Fruit fly (Drosophila melanogaster) whole organism, embryonic: Measurements from ENCODE around the gene CalpB.

Source experiments
- Ada2b ChIP-seq: fragments of 200-800 bp; sonication (Bioruptor generic); IDR thresholded peaks from 2 replicates; pipeline ENCODE4 v1.3.6; 2022; ENCODE audit warnings: missing biosample characterization, missing genetic modification characterization
- CG10321 ChIP-seq: fragments of 200-800 bp; sonication (Bioruptor generic); IDR thresholded peaks from 2 replicates; pipeline ENCODE4 v1.3.6; 2022; ENCODE audit warnings: missing biosample characterization, missing genetic modification characterization
- CG10431 ChIP-seq: fragments of 200-800 bp; sonication (Bioruptor generic); optimal IDR thresholded peaks from 3 replicates; lab custom pipeline; 2018; ENCODE audit warnings: missing biosample characterization, mild to moderate bottlenecking, missing genetic modification characterization
- CG10979 ChIP-seq: fragments of 200-800 bp; sonication (Bioruptor generic); optimal IDR thresholded peaks from 2 replicates; lab custom pipeline; 2018; ENCODE audit warnings: missing biosample characterization, mild to moderate bottlenecking, missing genetic modification characterization, moderate library complexity
- CG11093 ChIP-seq: fragments of 200-800 bp; sonication (Bioruptor generic); IDR thresholded peaks from 3 replicates; pipeline ENCODE4 v1.3.6; 2022; ENCODE audit warnings: missing biosample characterization, missing genetic modification characterization
- CG11696 ChIP-seq: fragments of 200-800 bp; sonication (Bioruptor generic); IDR thresholded peaks from 2 replicates; pipeline ENCODE4 v1.3.6; 2022; ENCODE audit warnings: missing biosample characterization, missing genetic modification characterization
- CG12299 ChIP-seq: fragments of 200-800 bp; sonication (Bioruptor generic); optimal IDR thresholded peaks from 2 replicates; lab custom pipeline; 2018; ENCODE audit warnings: missing biosample characterization, mild to moderate bottlenecking, missing genetic modification characterization
- CG14050 ChIP-seq: fragments of 200-800 bp; sonication (Bioruptor generic); IDR thresholded peaks from 3 replicates; pipeline ENCODE4 v1.3.6; 2022; ENCODE audit warnings: missing biosample characterization, missing genetic modification characterization
- CG1647 ChIP-seq: fragments of 200-800 bp; sonication (Bioruptor generic); optimal IDR thresholded peaks from 3 replicates; lab custom pipeline; 2016; ENCODE audit warnings: missing biosample characterization, missing genetic modification characterization
- CG17359 ChIP-seq: fragments of 200-800 bp; sonication (Bioruptor generic); optimal IDR thresholded peaks from 3 replicates; lab custom pipeline; 2018; ENCODE audit warnings: missing biosample characterization, mild to moderate bottlenecking, missing genetic modification characterization, moderate library complexity
- CG17612 ChIP-seq: fragments of 200-800 bp; sonication (Bioruptor generic); IDR thresholded peaks from 2 replicates; pipeline ENCODE4 v1.3.6; 2022; ENCODE audit warnings: missing biosample characterization, missing genetic modification characterization
- CG1832 ChIP-seq: fragments of 200-800 bp; sonication (Bioruptor generic); optimal IDR thresholded peaks from 2 replicates; lab custom pipeline; 2017; ENCODE audit warnings: missing biosample characterization, mild to moderate bottlenecking, missing genetic modification characterization, inconsistent platforms
- CG2116 ChIP-seq: fragments of 200-800 bp; sonication (Bioruptor generic); optimal IDR thresholded peaks from 3 replicates; lab custom pipeline; 2018; ENCODE audit warnings: missing biosample characterization, mild to moderate bottlenecking, missing genetic modification characterization
- CG32532 ChIP-seq: fragments of 200-800 bp; sonication (Bioruptor generic); IDR thresholded peaks from 2 replicates; pipeline ENCODE4 v1.3.6; 2022; ENCODE audit warnings: missing biosample characterization, missing genetic modification characterization
- CG42726 ChIP-seq: fragments of 200-800 bp; sonication (Bioruptor generic); IDR thresholded peaks from 2 replicates; pipeline ENCODE4 v1.3.6; 2022; ENCODE audit warnings: missing biosample characterization, missing genetic modification characterization; ENCODE audit not compliant: partially characterized antibody
- CG5953 ChIP-seq: fragments of 200-800 bp; sonication (Bioruptor generic); IDR thresholded peaks from 2 replicates; pipeline ENCODE4 v1.3.6; 2022; ENCODE audit warnings: missing biosample characterization, missing genetic modification characterization
- CG6791 ChIP-seq: fragments of 200-800 bp; sonication (Bioruptor generic); IDR thresholded peaks from 3 replicates; pipeline ENCODE4 v1.3.6; 2022; ENCODE audit warnings: missing biosample characterization, missing genetic modification characterization; ENCODE audit not compliant: partially characterized antibody
- CG7271 ChIP-seq: fragments of 200-800 bp; sonication (Bioruptor generic); optimal IDR thresholded peaks from 2 replicates; lab custom pipeline; 2018; ENCODE audit warnings: missing biosample characterization, mild to moderate bottlenecking, missing genetic modification characterization, moderate library complexity
- CG7839 ChIP-seq: fragments of 200-800 bp; sonication (Bioruptor generic); optimal IDR thresholded peaks from 3 replicates; lab custom pipeline; 2018; ENCODE audit warnings: missing biosample characterization, mild to moderate bottlenecking, missing genetic modification characterization, moderate library complexity
- CG7928 ChIP-seq: fragments of 200-800 bp; sonication (Bioruptor generic); optimal IDR thresholded peaks from 2 replicates; lab custom pipeline; 2017; ENCODE audit warnings: missing biosample characterization, mild to moderate bottlenecking, missing genetic modification characterization
- CG9797 ChIP-seq: fragments of 200-800 bp; sonication (Bioruptor generic); optimal IDR thresholded peaks from 3 replicates; lab custom pipeline; 2018; ENCODE audit warnings: missing biosample characterization, mild to moderate bottlenecking, missing genetic modification characterization
- CG9817 ChIP-seq: fragments of 200-800 bp; sonication (Bioruptor generic); optimal IDR thresholded peaks from 2 replicates; lab custom pipeline; 2018; ENCODE audit warnings: missing biosample characterization, mild to moderate bottlenecking, missing genetic modification characterization, moderate library complexity
- Camta ChIP-seq: fragments of 200-800 bp; sonication (Bioruptor generic); optimal IDR thresholded peaks from 2 replicates; lab custom pipeline; 2016; ENCODE audit warnings: missing biosample characterization, missing genetic modification characterization
- Dbx ChIP-seq: fragments of 200-800 bp; sonication (Bioruptor generic); IDR thresholded peaks from 3 replicates; pipeline ENCODE4 v1.3.6; 2022; ENCODE audit warnings: missing biosample characterization, missing genetic modification characterization
- Dll ChIP-seq: fragments of 200-800 bp; sonication (Bioruptor generic); IDR thresholded peaks from 4 replicates; pipeline ENCODE4 v1.3.6; 2022; ENCODE audit warnings: missing biosample characterization, missing genetic modification characterization; ENCODE audit not compliant: partially characterized antibody
- Gug ChIP-seq: fragments of 200-800 bp; sonication (Bioruptor generic); IDR thresholded peaks from 4 replicates; pipeline ENCODE4 v1.3.6; 2022; ENCODE audit warnings: missing biosample characterization, missing genetic modification characterization
- Hey ChIP-seq: fragments of 200-800 bp; sonication (Bioruptor generic); optimal IDR thresholded peaks from 3 replicates; lab custom pipeline; 2018; ENCODE audit warnings: missing biosample characterization, mild to moderate bottlenecking, missing genetic modification characterization
- Hr51 ChIP-seq, 2 experiments: fragments of 200-800 bp; sonication (Bioruptor generic); optimal IDR thresholded peaks; 2 replicates in 1 of 2; 3 replicates in 1 of 2; lab custom pipeline; 2016 to 2018; ENCODE audit warnings: missing biosample characterization in 2 of 2, missing genetic modification characterization in 2 of 2, mild to moderate bottlenecking in 1 of 2, moderate library complexity in 1 of 2
- Oli ChIP-seq: fragments of 200-800 bp; sonication (Bioruptor generic); optimal IDR thresholded peaks from 2 replicates; lab custom pipeline; 2018; ENCODE audit warnings: missing biosample characterization, mild to moderate bottlenecking, missing genetic modification characterization, moderate library complexity
- Rfx ChIP-seq: fragments of 200-800 bp; sonication (Bioruptor generic); IDR thresholded peaks from 2 replicates; pipeline ENCODE4 v1.3.6; 2022; ENCODE audit warnings: missing biosample characterization, missing genetic modification characterization
- Ssrp ChIP-seq: fragments of 200-800 bp; sonication (Bioruptor generic); optimal IDR thresholded peaks from 2 replicates; lab custom pipeline; 2018; ENCODE audit warnings: missing biosample characterization, mild to moderate bottlenecking, missing genetic modification characterization, moderate library complexity
- Trl ChIP-seq, 3 experiments: fragments of >200 bp in 2 of 3; fragments of 200-800 bp in 1 of 3; sonication (Bioruptor generic) in 1 of 3; optimal IDR thresholded peaks; 2 replicates in 1 of 3; 3 replicates in 2 of 3; lab custom pipeline; 2016 to 2017; ENCODE audit warnings: missing biosample characterization in 1 of 3, missing genetic modification characterization in 1 of 3
- Xbp1 ChIP-seq: fragments of 200-800 bp; sonication (Bioruptor generic); optimal IDR thresholded peaks from 3 replicates; lab custom pipeline; 2016; ENCODE audit warnings: missing biosample characterization, mild to moderate bottlenecking, missing genetic modification characterization
- bab2 ChIP-seq: fragments of 200-800 bp; sonication (Bioruptor generic); optimal IDR thresholded peaks from 2 replicates; lab custom pipeline; 2016; ENCODE audit warnings: missing biosample characterization, missing genetic modification characterization
- btn ChIP-seq: fragments of 200-800 bp; sonication (Bioruptor generic); optimal IDR thresholded peaks from 2 replicates; lab custom pipeline; 2016; ENCODE audit warnings: missing biosample characterization, missing genetic modification characterization
- corto ChIP-seq: fragments of 200-800 bp; sonication (Bioruptor generic); optimal IDR thresholded peaks from 2 replicates; lab custom pipeline; 2016; ENCODE audit warnings: missing biosample characterization, mild to moderate bottlenecking, missing genetic modification characterization, moderate library complexity
- dan ChIP-seq: fragments of 200-800 bp; sonication (Bioruptor generic); IDR thresholded peaks from 2 replicates; pipeline ENCODE4 v1.3.6; 2022; ENCODE audit warnings: missing biosample characterization, missing genetic modification characterization
- en ChIP-seq: fragments of 200-800 bp; sonication (Bioruptor generic); optimal IDR thresholded peaks from 2 replicates; lab custom pipeline; 2016; ENCODE audit warnings: missing biosample characterization, missing genetic modification characterization
- esg ChIP-seq: fragments of 200-800 bp; sonication (Bioruptor generic); conservative IDR thresholded peaks from 2 replicates; pipeline ENCODE4 v1.3.6; 2022; ENCODE audit warnings: missing biosample characterization, missing genetic modification characterization
- eve ChIP-seq, 2 experiments: fragments of >200 bp; optimal IDR thresholded peaks; 2 replicates each; lab custom pipeline; 2017; ENCODE audit warnings: missing biosample characterization in 2 of 2, missing genetic modification characterization in 2 of 2
- gt ChIP-seq: fragments of 200-800 bp; sonication (Bioruptor generic); IDR thresholded peaks from 2 replicates; pipeline ENCODE4 v1.3.6; 2022; ENCODE audit warnings: missing biosample characterization, missing genetic modification characterization
- ken ChIP-seq: fragments of 200-800 bp; sonication (Bioruptor generic); IDR thresholded peaks from 3 replicates; pipeline ENCODE4 v1.3.6; 2022; ENCODE audit warnings: missing biosample characterization, missing genetic modification characterization
- lilli ChIP-seq: fragments of 200-800 bp; sonication (Bioruptor generic); optimal IDR thresholded peaks from 3 replicates; lab custom pipeline; 2016; ENCODE audit warnings: missing biosample characterization, missing genetic modification characterization
- mam ChIP-seq: fragments of 200-800 bp; sonication (Bioruptor generic); optimal IDR thresholded peaks from 3 replicates; lab custom pipeline; 2016; ENCODE audit warnings: missing biosample characterization, missing genetic modification characterization
- prd ChIP-seq, 3 experiments: fragments of >200 bp in 2 of 3; fragments of 200-800 bp in 1 of 3; sonication (Bioruptor generic) in 1 of 3; optimal IDR thresholded peaks in 2 of 3; IDR thresholded peaks in 1 of 3; 2 replicates in 2 of 3; 3 replicates in 1 of 3; pipeline versions ENCODE4 v1.3.6 to Lab custom; 2017 to 2022; ENCODE audit warnings: missing biosample characterization in 1 of 3, missing genetic modification characterization in 1 of 3
- sqz ChIP-seq: fragments of 200-800 bp; sonication (Bioruptor generic); optimal IDR thresholded peaks from 3 replicates; lab custom pipeline; 2018; ENCODE audit warnings: missing biosample characterization, mild to moderate bottlenecking, missing genetic modification characterization
- tin ChIP-seq: fragments of 200-800 bp; sonication (Bioruptor generic); optimal IDR thresholded peaks from 3 replicates; lab custom pipeline; 2016; ENCODE audit warnings: missing biosample characterization, missing genetic modification characterization
- tna ChIP-seq: fragments of 200-800 bp; sonication (Bioruptor generic); IDR thresholded peaks from 2 replicates; pipeline ENCODE4 v1.3.6; 2022; ENCODE audit warnings: missing biosample characterization, missing genetic modification characterization; ENCODE audit not compliant: partially characterized antibody
- zfh1 ChIP-seq: fragments of 200-800 bp; sonication (Bioruptor generic); IDR thresholded peaks from 3 replicates; pipeline ENCODE4 v1.3.6; 2022; ENCODE audit warnings: missing biosample characterization, missing genetic modification characterization

Gene CalpB

DNA sequence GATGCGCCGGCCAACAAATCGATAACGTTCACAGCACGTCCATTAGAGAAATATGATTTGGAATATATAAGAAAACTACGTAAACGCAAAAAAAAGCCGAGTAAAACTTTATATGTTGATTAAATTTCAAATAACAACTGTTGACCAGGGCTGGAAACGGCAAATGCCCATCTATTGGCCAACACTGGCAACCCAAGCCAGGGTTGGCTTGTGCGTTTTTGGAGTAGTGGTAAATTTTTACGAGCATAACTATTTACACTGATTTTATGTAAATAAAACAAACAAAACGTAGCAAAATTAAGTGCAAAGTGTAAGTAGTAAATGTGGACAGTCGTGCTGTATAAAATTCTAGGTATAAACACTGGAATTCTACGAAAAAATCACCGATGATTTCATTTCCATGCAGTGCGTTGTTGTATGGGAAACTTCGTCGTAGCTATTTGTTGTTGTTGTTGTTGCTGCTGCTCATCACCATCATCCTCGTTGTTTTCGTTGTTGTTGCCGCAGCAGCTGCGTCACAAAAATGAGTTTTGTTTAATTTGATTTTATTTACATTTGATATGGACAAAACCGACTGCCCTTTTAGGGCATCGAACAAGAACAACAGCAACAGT, 10.6 kb downstream of the CalpB start, which contains the start of gene nudE (continued):
- TF ChIP-seq Trl (optimal IDR thresholded peaks at IDR 0.05; lab: Kevin White, UChicago) (no peak), Trl (GFP tag; optimal IDR thresholded peaks at IDR 0.05; lab: Kevin White, UChicago) (peak; percentile 32), CG7928 (GFP tag; lab: Kevin White, UChicago) (peak; percentile 98), CG11093 (GFP tag; lab: Robert Waterston, UW) (no peak), CG6791 (GFP tag; lab: Robert Waterston, UW) (no peak), corto (no peak), mam (GFP tag; lab: Kevin White, UChicago) (peak; percentile 50), CG11696 (GFP tag; lab: Robert Waterston, UW) (no peak), esg (GFP tag; lab: Robert Waterston, UW) (no peak), CG12299 (tag; lab: Kevin White, UChicago) (peak; percentile 46), prd (optimal IDR thresholded peaks at IDR 0.05; lab: Kevin White, UChicago) (no peak), prd (GFP tag; IDR thresholded peaks at IDR 0.05; lab: Robert Waterston, UW) (no peak), dan (GFP tag; lab: Robert Waterston, UW) (no peak), sqz (GFP tag; lab: Kevin White, UChicago) (no peak), CG10979 (tag; lab: Kevin White, UChicago) (no peak), Hr51 (GFP tag; optimal IDR thresholded peaks at IDR 0.05; lab: Kevin White, UChicago) (no peak), Dll (GFP tag; lab: Robert Waterston, UW) (0 out of 4 replicates have a peak, but pooled peaks have one; percentile 25), Xbp1 (GFP tag; lab: Kevin White, UChicago) (peak; percentile 31), zfh1 (GFP tag; lab: Robert Waterston, UW) (peak; percentile 39; the same call in 1 of the 3 replicates), Dbx (GFP tag; lab: Robert Waterston, UW) (peak; percentile 40; the same call in 1 of the 3 replicates), CG42726 (no peak), CG10431 (GFP tag; lab: Kevin White, UChicago) (no peak), Hey (tag; lab: Kevin White, UChicago) (no peak), ken (GFP tag; lab: Robert Waterston, UW) (no peak), Rfx (GFP tag; lab: Robert Waterston, UW) (peak; percentile 70), CG9797 (GFP tag; lab: Kevin White, UChicago) (no peak), CG1832 (GFP tag; lab: Kevin White, UChicago) (no peak), en (GFP tag; lab: Kevin White, UChicago) (peak; percentile 5), tna (GFP tag; lab: Robert Waterston, UW) (no peak), Oli (tag; lab: Kevin White, UChicago) (no peak), btn (GFP tag; lab: Kevin White, UChicago) (no peak), CG10321 (no peak), bab2 (GFP tag; lab: Kevin White, UChicago) (peak; percentile 18), CG7839 (tag; lab: Kevin White, UChicago) (peak; percentile 28), CG9817 (peak; percentile 32), Gug (no peak), tin (GFP tag; lab: Kevin White, UChicago) (peak; percentile 43), CG2116 (peak; percentile 26), Ada2b (no peak), CG7271 (tag; lab: Kevin White, UChicago) (no peak), CG32532 (GFP tag; lab: Robert Waterston, UW) (peak; percentile 35), eve (GFP tag; optimal IDR thresholded peaks at IDR 0.05; lab: Kevin White, UChicago) (no peak), CG1647 (GFP tag; lab: Kevin White, UChicago) (no peak), Camta (GFP tag; lab: Kevin White, UChicago) (peak; percentile 43), CG17612 (GFP tag; lab: Robert Waterston, UW) (no peak), CG5953 (GFP tag; lab: Robert Waterston, UW) (no peak), lilli (peak; percentile 27), gt (no peak), Ssrp (tag; lab: Kevin White, UChicago) (no peak), CG14050 (GFP tag; lab: Robert Waterston, UW) (no peak), CG17359 (no peak)
